Worm (Caenorhabditis elegans) whole organism, young adult: ENCODE results near the gene C17E7.4.

Experiments used
- cebp-1 ChIP-seq, 2 experiments: fragments of 200-800 bp in 1 of 2; sonication (Bioruptor generic) in 1 of 2; sonication (generic microtip) in 1 of 2; IDR thresholded peaks in 1 of 2; optimal IDR thresholded peaks in 1 of 2; 2 replicates each; pipeline versions ENCODE4 v1.3.6 to Lab custom; 2017 to 2022; ENCODE audit warnings: missing compliant biosample characterization in 2 of 2, missing genetic modification characterization in 2 of 2, mild to moderate bottlenecking in 1 of 2, missing genetic modification reagents in 1 of 2, moderate library complexity in 1 of 2
- chd-7 ChIP-seq: sonication (generic microtip); optimal IDR thresholded peaks from 2 replicates; lab custom pipeline; 2016; ENCODE audit warnings: mild to moderate bottlenecking, missing genetic modification characterization, moderate library complexity, missing compliant biosample characterization
- hsf-1 ChIP-seq: fragments of 200-800 bp; sonication (Bioruptor generic); IDR thresholded peaks from 2 replicates; pipeline ENCODE4 v1.3.6; 2022; ENCODE audit warnings: missing genetic modification reagents, missing genetic modification characterization, missing compliant biosample characterization
- lag-1 ChIP-seq: fragments of 200-800 bp; sonication (Bioruptor generic); IDR thresholded peaks from 2 replicates; pipeline ENCODE4 v1.3.6; 2022; ENCODE audit warnings: missing genetic modification reagents, missing genetic modification characterization, missing compliant biosample characterization
- snpc-4 ChIP-seq, 5 experiments: fragments of 150-350 bp in 1 of 5; sonication (generic microtip) in 4 of 5; optimal IDR thresholded peaks; 2 replicates each; lab custom pipeline; 2014 to 2018; ENCODE audit warnings: missing genetic modification characterization in 5 of 5, missing biosample characterization in 3 of 5, antibody characterized with exemption in 2 of 5, mild to moderate bottlenecking in 2 of 5, missing compliant biosample characterization in 2 of 5, missing genotype in 2 of 5, moderate library complexity in 2 of 5, missing genetic modification reagents in 1 of 5

- TF ChIP-seq chd-7 (tag; lab: Kevin White, UChicago) (no peak), lag-1 (no peak), cebp-1 (GFP tag; IDR thresholded peaks at IDR 0.05; lab: Robert Waterston, UW) (no peak), cebp-1 (tag; optimal IDR thresholded peaks at IDR 0.05; lab: Kevin White, UChicago) (no peak), snpc-4 (GFP tag; optimal IDR thresholded peaks at IDR 0.05; lab: Kevin White, UChicago) (no peak), snpc-4 (tag; optimal IDR thresholded peaks at IDR 0.05; lab: Kevin White, UChicago) (no peak), hsf-1 (no peak)
These were observed 3.5 kb upstream of the C17E7.4 start, which contains the start of gene C17E7.13 for ce11 chrV:3889113-3889512.
